Worm (Caenorhabditis elegans): ENCODE results near the gene clec-42.

ce11 chrV:18191128-18191527 is at the start of gene clec-42:
- no peak for TF ChIP-seq athp-1 (tag; optimal IDR thresholded peaks at IDR 0.05)
- TF ChIP-seq zim-3 (tag; optimal IDR thresholded peaks at IDR 0.05): no peak
- TF ChIP-seq egl-18 (GFP tag; IDR thresholded peaks at IDR 0.05): no peak
- TF ChIP-seq unc-62 (GFP tag; optimal IDR thresholded peaks at IDR 0.05): no peak
- no peak for TF ChIP-seq nhr-179 (tag; optimal IDR thresholded peaks at IDR 0.05)
- TF ChIP-seq lsl-1 (GFP tag; optimal IDR thresholded peaks at IDR 0.05): no peak
- TF ChIP-seq ama-1 (optimal IDR thresholded peaks at IDR 0.05): no peak
- no peak for TF ChIP-seq ama-1 (GFP tag; optimal IDR thresholded peaks at IDR 0.05)
- no peak for TF ChIP-seq aptf-3 (GFP tag; IDR thresholded peaks at IDR 0.05)
- no peak for TF ChIP-seq mcd-1 (GFP tag; IDR thresholded peaks at IDR 0.05)
- TF ChIP-seq akir-1 (GFP tag; optimal IDR thresholded peaks at IDR 0.05): no peak
- TF ChIP-seq dpff-1 (tag; optimal IDR thresholded peaks at IDR 0.05): no peak
- TF ChIP-seq ets-4 (GFP tag; optimal IDR thresholded peaks at IDR 0.05): no peak
